Worm (Caenorhabditis elegans): ENCODE measurements around the gene dve-1.

DNA sequence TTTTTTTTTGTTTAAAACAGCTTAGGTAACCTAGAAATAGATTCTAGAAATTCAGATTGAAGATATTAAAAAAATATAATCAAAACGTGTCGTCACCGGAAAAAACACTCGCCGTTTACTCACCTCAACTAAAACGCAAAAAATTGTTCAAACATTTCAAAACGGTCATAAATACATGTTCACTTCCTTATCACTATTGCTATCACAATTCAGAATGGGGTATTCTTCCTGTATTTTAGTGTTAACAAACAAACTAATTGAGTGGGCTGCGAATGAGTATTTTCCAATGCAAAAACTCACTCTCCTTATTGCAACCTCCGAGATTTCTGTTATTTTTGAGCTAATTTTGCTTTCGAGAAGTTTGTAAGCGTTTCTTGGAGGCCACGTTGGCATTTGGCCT is 16.2 kb upstream of the dve-1 start, which contains the start of gene F52D1.2:
- TF ChIP-seq ceh-13 (GFP tag; optimal IDR thresholded peaks at IDR 0.05): no peak
- TF ChIP-seq ama-1 (optimal IDR thresholded peaks at IDR 0.05): no peak
- TF ChIP-seq ceh-36 (tag; optimal IDR thresholded peaks at IDR 0.05): no peak
- TF ChIP-seq tra-4 (tag; optimal IDR thresholded peaks at IDR 0.05): no peak
- TF ChIP-seq ets-7 (tag; optimal IDR thresholded peaks at IDR 0.05): no peak
